Worm (Caenorhabditis elegans) whole organism, young adult: ENCODE results near the gene T01H3.2.

ENCODE experiments used
- ama-1 ChIP-seq, 3 experiments: fragments of 150-350 bp in 1 of 3; sonication (generic microtip) in 2 of 3; optimal IDR thresholded peaks; 2 replicates each; lab custom pipeline; 2014 to 2018; ENCODE audit warnings: missing biosample characterization in 2 of 3, missing genetic modification characterization in 2 of 3, missing genetic modification reagents in 2 of 3
- aptf-3 ChIP-seq: fragments of 200-800 bp; sonication (Bioruptor generic); IDR thresholded peaks from 2 replicates; pipeline ENCODE4 v1.3.6; 2022; ENCODE audit warnings: missing genetic modification characterization, missing compliant biosample characterization
- lin-54 ChIP-seq: fragments of 200-800 bp; sonication (Bioruptor generic); optimal IDR thresholded peaks from 2 replicates; lab custom pipeline; 2018; ENCODE audit warnings: mild to moderate bottlenecking, missing genetic modification characterization, missing compliant biosample characterization
- lsl-1 ChIP-seq: fragments of 200-800 bp; sonication (Bioruptor generic); optimal IDR thresholded peaks from 2 replicates; lab custom pipeline; 2018; ENCODE audit warnings: mild to moderate bottlenecking, missing genetic modification characterization, moderate library complexity, missing compliant biosample characterization
- pha-4 ChIP-seq: fragments of 150-350 bp; sonication (generic microtip); optimal IDR thresholded peaks from 2 replicates; lab custom pipeline; 2014; ENCODE audit warnings: missing biosample characterization, missing genetic modification reagents, missing genetic modification characterization

ce11 chrII:7839703-7840102 lies 38.1 kb downstream of the T01H3.2 start:
- TF ChIP-seq pha-4 (tag; lab: Kevin White, UChicago) = no peak
- no peak for TF ChIP-seq ama-1 (optimal IDR thresholded peaks at IDR 0.05; lab: Kevin White, UChicago)
- no peak for TF ChIP-seq ama-1 (GFP tag; optimal IDR thresholded peaks at IDR 0.05; lab: Kevin White, UChicago)
- no peak for TF ChIP-seq lsl-1 (GFP tag; lab: Kevin White, UChicago)
- TF ChIP-seq aptf-3 (GFP tag; lab: Robert Waterston, UW) = no peak
- TF ChIP-seq lin-54 = no peak
